Worm (Caenorhabditis elegans) whole organism, L4 larva: ENCODE results near the gene phg-1.

ENCODE experiments used
- D1046.2 ChIP-seq: fragments of 200-800 bp; sonication (Bioruptor generic); IDR thresholded peaks from 2 replicates; pipeline ENCODE4 v1.3.6; 2022; ENCODE audit warnings: missing genetic modification characterization, missing compliant biosample characterization
- F37D6.2 ChIP-seq: sonication (generic microtip); optimal IDR thresholded peaks from 2 replicates; lab custom pipeline; 2016; ENCODE audit warnings: mild to moderate bottlenecking, missing genetic modification characterization, missing compliant biosample characterization
- F49E8.2 ChIP-seq: sonication (generic microtip); optimal IDR thresholded peaks from 2 replicates; lab custom pipeline; 2016; ENCODE audit warnings: missing compliant biosample characterization, mild to moderate bottlenecking, missing genetic modification characterization, borderline replicate concordance
- T20F7.1 ChIP-seq: fragments of 200-800 bp; sonication (Bioruptor generic); optimal IDR thresholded peaks from 2 replicates; lab custom pipeline; 2018; ENCODE audit warnings: mild to moderate bottlenecking, missing genetic modification characterization, missing compliant biosample characterization
- Y48G9A.11 ChIP-seq: fragments of 200-800 bp; sonication (Bioruptor generic); IDR thresholded peaks from 2 replicates; pipeline ENCODE4 v1.3.6; 2022; ENCODE audit warnings: missing genetic modification reagents, missing genetic modification characterization, missing compliant biosample characterization
- aha-1 ChIP-seq: fragments of 150-350 bp; peaks from one replicate; lab custom pipeline; 2014; ENCODE audit warnings: missing biosample characterization, missing genetic modification characterization
- aly-2 ChIP-seq: sonication (generic microtip); optimal IDR thresholded peaks from 2 replicates; lab custom pipeline; 2018; ENCODE audit warnings: missing biosample characterization, missing genetic modification characterization
- ceh-28 ChIP-seq: fragments of 150-350 bp; optimal IDR thresholded peaks from 2 replicates; lab custom pipeline; 2014; ENCODE audit warnings: missing biosample characterization, missing genetic modification reagents, missing genetic modification characterization
- ctbp-1 ChIP-seq: fragments of 200-800 bp; sonication (Bioruptor generic); IDR thresholded peaks from 2 replicates; pipeline ENCODE4 v1.3.6; 2022; ENCODE audit warnings: missing genetic modification reagents, missing genetic modification characterization, missing compliant biosample characterization
- daf-12 ChIP-seq: fragments of 150-350 bp; optimal IDR thresholded peaks from 2 replicates; lab custom pipeline; 2014; ENCODE audit warnings: missing biosample characterization, missing genetic modification reagents, missing genetic modification characterization
- daf-8 ChIP-seq: fragments of 200-800 bp; sonication (Bioruptor generic); IDR thresholded peaks from 2 replicates; pipeline ENCODE4 v1.3.6; 2022; ENCODE audit warnings: missing genetic modification characterization, missing compliant biosample characterization
- dmd-6 ChIP-seq: fragments of 200-800 bp; sonication (Bioruptor generic); IDR thresholded peaks from 2 replicates; pipeline ENCODE4 v1.3.6; 2022; ENCODE audit warnings: missing genetic modification reagents, missing genetic modification characterization, missing compliant biosample characterization
- egl-43 ChIP-seq: fragments of 200-800 bp; sonication (Bioruptor generic); IDR thresholded peaks from 2 replicates; pipeline ENCODE4 v1.3.6; 2022; ENCODE audit warnings: missing genetic modification reagents, missing genetic modification characterization, missing compliant biosample characterization
- fos-1 ChIP-seq: fragments of 150-350 bp; optimal IDR thresholded peaks from 2 replicates; lab custom pipeline; 2014; ENCODE audit warnings: missing biosample characterization, missing genetic modification characterization
- gei-8 ChIP-seq: fragments of 200-800 bp; sonication (Bioruptor generic); optimal IDR thresholded peaks from 2 replicates; lab custom pipeline; 2018; ENCODE audit warnings: mild to moderate bottlenecking, missing genetic modification characterization, missing compliant biosample characterization
- jun-1 ChIP-seq: fragments of 150-350 bp; optimal IDR thresholded peaks from 2 replicates; lab custom pipeline; 2014; ENCODE audit warnings: missing biosample characterization, missing genetic modification reagents, missing genetic modification characterization
- lim-7 ChIP-seq: fragments of 200-800 bp; sonication (Bioruptor generic); IDR thresholded peaks from 2 replicates; pipeline ENCODE4 v1.3.6; 2022; ENCODE audit warnings: missing genetic modification characterization, missing compliant biosample characterization
- lin-1 ChIP-seq: fragments of 200-800 bp; sonication (Bioruptor generic); IDR thresholded peaks from 2 replicates; pipeline ENCODE4 v1.3.6; 2022; ENCODE audit warnings: missing genetic modification reagents, missing genetic modification characterization, missing compliant biosample characterization
- lin-13 ChIP-seq: fragments of 150-350 bp; optimal IDR thresholded peaks from 2 replicates; lab custom pipeline; 2014; ENCODE audit warnings: missing biosample characterization, missing genetic modification reagents, missing genetic modification characterization
- lin-15B ChIP-seq: fragments of 150-350 bp; sonication (generic microtip); optimal IDR thresholded peaks from 3 replicates; lab custom pipeline; 2014; ENCODE audit warnings: missing biosample characterization, missing genetic modification characterization
- lin-38 ChIP-seq: fragments of 200-800 bp; sonication (Bioruptor generic); IDR thresholded peaks from 2 replicates; pipeline ENCODE4 v1.3.6; 2022; ENCODE audit warnings: missing genetic modification reagents, missing genetic modification characterization, missing compliant biosample characterization
- lin-39 ChIP-seq: fragments of 150-350 bp; optimal IDR thresholded peaks from 2 replicates; lab custom pipeline; 2014; ENCODE audit warnings: missing biosample characterization, missing genetic modification reagents, missing genetic modification characterization
- madf-5 ChIP-seq, 2 experiments: fragments of 200-800 bp; sonication (Bioruptor generic); IDR thresholded peaks; 2 replicates each; pipeline ENCODE4 v1.3.6; 2022; ENCODE audit warnings: missing compliant biosample characterization in 2 of 2, missing genetic modification characterization in 2 of 2
- mdl-1 ChIP-seq, 2 experiments: fragments of 150-350 bp in 1 of 2; sonication (generic microtip) in 1 of 2; optimal IDR thresholded peaks; 2 replicates each; lab custom pipeline; 2014 to 2017; ENCODE audit warnings: missing biosample characterization in 2 of 2, missing genetic modification characterization in 2 of 2
- mdt-29 ChIP-seq: fragments of 200-800 bp; sonication (Bioruptor generic); IDR thresholded peaks from 2 replicates; pipeline ENCODE4 v1.3.6; 2022; ENCODE audit warnings: missing genetic modification reagents, missing genetic modification characterization, missing compliant biosample characterization
- mxl-3 ChIP-seq: fragments of 200-800 bp; sonication (Bioruptor generic); optimal IDR thresholded peaks from 2 replicates; lab custom pipeline; 2018; ENCODE audit warnings: mild to moderate bottlenecking, missing genetic modification characterization, missing compliant biosample characterization
- nhr-11 ChIP-seq: fragments of 150-350 bp; optimal IDR thresholded peaks from 2 replicates; lab custom pipeline; 2014; ENCODE audit warnings: missing biosample characterization, missing genetic modification characterization
- nhr-25 ChIP-seq: sonication (generic microtip); optimal IDR thresholded peaks from 2 replicates; lab custom pipeline; 2017; ENCODE audit warnings: missing genetic modification characterization, mild to moderate bottlenecking, missing compliant biosample characterization, antibody characterized with exemption, moderate library complexity, borderline replicate concordance; ENCODE audit not compliant: insufficient read depth
- nhr-77 ChIP-seq: fragments of 150-350 bp; optimal IDR thresholded peaks from 2 replicates; lab custom pipeline; 2014; ENCODE audit warnings: missing biosample characterization, missing genetic modification characterization
- sdz-12 ChIP-seq: fragments of 200-800 bp; sonication (Bioruptor generic); optimal IDR thresholded peaks from 2 replicates; lab custom pipeline; 2018; ENCODE audit warnings: mild to moderate bottlenecking, missing genetic modification characterization, missing compliant biosample characterization
- set-16 ChIP-seq: fragments of 200-800 bp; sonication (Bioruptor generic); IDR thresholded peaks from 2 replicates; pipeline ENCODE4 v1.3.6; 2022; ENCODE audit warnings: missing genetic modification reagents, missing genetic modification characterization, missing compliant biosample characterization
- skn-1 ChIP-seq: fragments of 150-350 bp; optimal IDR thresholded peaks from 2 replicates; lab custom pipeline; 2014; ENCODE audit warnings: missing biosample characterization, missing genetic modification characterization
- snpc-4 ChIP-seq: fragments of 150-350 bp; optimal IDR thresholded peaks from 2 replicates; lab custom pipeline; 2014; ENCODE audit warnings: missing biosample characterization, missing genetic modification characterization
- spr-3 ChIP-seq: fragments of 200-800 bp; sonication (Bioruptor generic); optimal IDR thresholded peaks from 2 replicates; lab custom pipeline; 2018; ENCODE audit warnings: mild to moderate bottlenecking, missing genetic modification characterization, missing compliant biosample characterization
- unc-39 ChIP-seq: sonication (generic microtip); optimal IDR thresholded peaks from 2 replicates; lab custom pipeline; 2017; ENCODE audit warnings: missing biosample characterization, missing genetic modification characterization
- zag-1 ChIP-seq: fragments of 150-350 bp; optimal IDR thresholded peaks from 2 replicates; lab custom pipeline; 2014; ENCODE audit warnings: missing biosample characterization, missing genetic modification characterization
- zfp-2 ChIP-seq: sonication (generic microtip); optimal IDR thresholded peaks from 2 replicates; lab custom pipeline; 2016; ENCODE audit warnings: mild to moderate bottlenecking, missing genetic modification characterization, missing compliant biosample characterization
- zfp-3 ChIP-seq: fragments of 200-800 bp; sonication (Bioruptor generic); conservative IDR thresholded peaks from 2 replicates; pipeline ENCODE4 v1.3.6; 2022; ENCODE audit warnings: missing genetic modification reagents, missing genetic modification characterization, missing compliant biosample characterization
- ztf-7 ChIP-seq: fragments of 150-350 bp; optimal IDR thresholded peaks from 2 replicates; lab custom pipeline; 2014; ENCODE audit warnings: missing biosample characterization, missing genetic modification characterization

Gene phg-1

ce11 chrII:10122465-10122864 lies 15.0 kb upstream of the phg-1 start, which contains the start of gene F27E5.7:
TSS of gene F27E5.7 (plus strand) at chrII:10122765.
- TF ChIP-seq mxl-3 (no peak), lin-39 (tag; lab: Kevin White, UChicago) (no peak), F49E8.2 (tag; lab: Kevin White, UChicago) (no peak), unc-39 (no peak), zfp-2 (tag; lab: Kevin White, UChicago) (no peak), nhr-25 (tag; lab: Kevin White, UChicago) (no peak), lin-15B (tag; lab: Kevin White, UChicago) (no peak), Y48G9A.11 (GFP tag; lab: Robert Waterston, UW) (no peak), zag-1 (no peak), lin-1 (GFP tag; lab: Robert Waterston, UW) (no peak), ceh-28 (tag; lab: Kevin White, UChicago) (no peak), daf-8 (GFP tag; lab: Robert Waterston, UW) (no peak), D1046.2 (no peak), gei-8 (no peak), ztf-7 (tag; lab: Kevin White, UChicago) (no peak), snpc-4 (tag; lab: Kevin White, UChicago) (no peak)
- TF ChIP-seq, all 104 proteins: peak for 0

- TF ChIP-seq set-16 (GFP tag; lab: Robert Waterston, UW) (no peak), snpc-4 (tag; lab: Kevin White, UChicago) (no peak), lim-7 (GFP tag; lab: Robert Waterston, UW) (no peak), nhr-77 (no peak), D1046.2 (no peak), fos-1 (tag; lab: Kevin White, UChicago) (no peak), nhr-25 (tag; lab: Kevin White, UChicago) (no peak), skn-1 (no peak), madf-5 (GFP tag; IDR thresholded peaks at IDR 0.05; lab: Robert Waterston, UW) (no peak), daf-12 (tag; lab: Kevin White, UChicago) (no peak), lin-13 (no peak), F37D6.2 (tag; lab: Kevin White, UChicago) (no peak), T20F7.1 (no peak), aly-2 (tag; lab: Kevin White, UChicago) (no peak), egl-43 (GFP tag; lab: Robert Waterston, UW) (no peak), ctbp-1 (GFP tag; lab: Robert Waterston, UW) (no peak), mdt-29 (GFP tag; lab: Robert Waterston, UW) (no peak)
Measured at ce11 chrII:10127389-10127788, 10.1 kb upstream of the phg-1 start, which contains the start of gene F27E5.8. TSS of gene F27E5.8 (minus strand) at chrII:10127489.

- TF ChIP-seq spr-3 (no peak), zfp-3 (no peak), D1046.2 (no peak), jun-1 (tag; lab: Kevin White, UChicago) (no peak), sdz-12 (GFP tag; lab: Kevin White, UChicago) (no peak), egl-43 (GFP tag; lab: Robert Waterston, UW) (no peak), skn-1 (no peak), gei-8 (no peak), lin-38 (GFP tag; lab: Robert Waterston, UW) (no peak), zfp-2 (tag; lab: Kevin White, UChicago) (no peak), dmd-6 (GFP tag; lab: Robert Waterston, UW) (no peak)
Measured at ce11 chrII:10131760-10132159, 5.7 kb upstream of the phg-1 start, which contains the start of gene F27E5.5. TSS of gene F27E5.5 (minus strand) at chrII:10131860.

- peak; percentile 76 for TF ChIP-seq aha-1
- no peak for TF ChIP-seq mdl-1 (tag; optimal IDR thresholded peaks at IDR 0.05; lab: Kevin White, UChicago)
- peak; percentile 26 for TF ChIP-seq nhr-11 (tag; lab: Kevin White, UChicago)
Measured at ce11 chrII:10132818-10133217, 4.6 kb upstream of the phg-1 start.
